Worm (Caenorhabditis elegans): ENCODE data around the gene str-172.

The str-172 gene

DNA sequence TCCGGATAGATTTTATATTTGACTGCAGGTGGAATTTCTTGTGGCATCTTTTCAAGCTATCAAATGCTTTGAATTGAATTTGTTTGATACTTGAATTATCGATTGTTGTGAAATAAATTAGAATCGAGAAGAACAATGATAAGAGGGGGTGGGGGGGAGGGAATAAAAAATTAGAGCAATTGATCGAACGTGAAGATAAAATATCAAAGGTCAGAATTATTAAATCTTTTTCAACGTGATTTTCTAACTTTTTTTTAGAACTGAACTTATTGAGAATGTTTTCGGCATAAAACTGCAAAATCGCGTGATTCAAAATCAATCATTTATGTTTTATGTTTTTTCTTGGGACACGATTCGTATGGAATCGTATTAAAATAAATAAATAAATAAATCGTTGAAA, 40.3 kb downstream of the str-172 start, which contains the start of gene mpz-4:
Gene mpz-4 (minus strand): TSS at position 101 of the 400 bp plus-strand sequence.
- TF ChIP-seq akir-1 (GFP tag; optimal IDR thresholded peaks at IDR 0.05), result no peak
- no peak for TF ChIP-seq lin-54 (GFP tag; optimal IDR thresholded peaks at IDR 0.05)
- no peak for TF ChIP-seq Y79H2A.3 (GFP tag; conservative IDR thresholded peaks at IDR 0.05)
- no peak for TF ChIP-seq pha-4 (tag; optimal IDR thresholded peaks at IDR 0.05)
- TF ChIP-seq nhr-90 (tag; optimal IDR thresholded peaks at IDR 0.05), result no peak
- no peak for TF ChIP-seq ceh-40 (GFP tag; IDR thresholded peaks at IDR 0.05)
- TF ChIP-seq lin-26 (GFP tag; IDR thresholded peaks at IDR 0.05), result no peak
- TF ChIP-seq F10E7.11 (tag; optimal IDR thresholded peaks at IDR 0.05), result no peak
- TF ChIP-seq egl-18 (GFP tag; IDR thresholded peaks at IDR 0.05), result no peak
- TF ChIP-seq snpc-4 (GFP tag; optimal IDR thresholded peaks at IDR 0.05), result no peak
- no peak for TF ChIP-seq snpc-4 (tag; optimal IDR thresholded peaks at IDR 0.05)
- TF ChIP-seq attf-5 (GFP tag; optimal IDR thresholded peaks at IDR 0.05), result no peak
- TF ChIP-seq ceh-27 (GFP tag; optimal IDR thresholded peaks at IDR 0.05), result no peak
- TF ChIP-seq K12H6.12 (tag; optimal IDR thresholded peaks at IDR 0.05), result no peak

- TF ChIP-seq hrde-1 (tag; optimal IDR thresholded peaks at IDR 0.05; ENCODE audit: borderline replicate concordance) (no peak), Y53G8AR.9 (GFP tag; conservative IDR thresholded peaks at IDR 0.05) (no peak), him-1 (tag; optimal IDR thresholded peaks at IDR 0.05) (no peak), let-607 (tag; optimal IDR thresholded peaks at IDR 0.05) (peak in 1 of 2 experiments; percentile 24), F57A8.1 (GFP tag; optimal IDR thresholded peaks at IDR 0.05) (no peak), rec-8 (tag; optimal IDR thresholded peaks at IDR 0.05) (no peak), unc-62 (GFP tag; optimal IDR thresholded peaks at IDR 0.05) (peak; percentile 2), tbp1 (GFP tag; optimal IDR thresholded peaks at IDR 0.05) (no peak), hmg-20 (GFP tag; IDR thresholded peaks at IDR 0.05) (no peak), hlh-12 (tag; optimal IDR thresholded peaks at IDR 0.05) (no peak), rcor-1 (GFP tag; IDR thresholded peaks at IDR 0.05) (no peak), akir-1 (GFP tag; optimal IDR thresholded peaks at IDR 0.05) (no peak), ztf-28 (GFP tag; IDR thresholded peaks at IDR 0.05) (no peak), nhr-80 (tag; optimal IDR thresholded peaks at IDR 0.05) (peak; percentile 81)
Observed at ce11 chrIV:4821843-4822242, 45.7 kb downstream of the str-172 start.

ce11 chrIV:4821054-4821453, 46.5 kb downstream of the str-172 start, which contains the start of gene H06H21.8:
Gene H06H21.8 (minus strand): TSS chrIV:4821131.
- TF ChIP-seq Y56A3A.18 (GFP tag; IDR thresholded peaks at IDR 0.05) (0 out of 2 replicates have a peak, but pooled peaks have one; percentile 46), ztf-22 (GFP tag; optimal IDR thresholded peaks at IDR 0.05) (peak; percentile 4), nhr-80 (tag; optimal IDR thresholded peaks at IDR 0.05) (peak; percentile 77), pha-4 (tag; optimal IDR thresholded peaks at IDR 0.05) (peak; percentile 14), madf-8 (GFP tag; conservative IDR thresholded peaks at IDR 0.05) (no peak), cebp-1 (GFP tag; IDR thresholded peaks at IDR 0.05) (no peak), cebp-1 (tag; optimal IDR thresholded peaks at IDR 0.05) (peak; percentile 45), atf-7 (tag; optimal IDR thresholded peaks at IDR 0.05) (peak; percentile 33), ZK185.1 (tag; optimal IDR thresholded peaks at IDR 0.05; ENCODE audit: poor library complexity, severe bottlenecking) (no peak), let-607 (tag; optimal IDR thresholded peaks at IDR 0.05) (peak; percentile 81 to 83)
